Fruit fly (Drosophila melanogaster) S2 (cell line): ENCODE measurements around the gene frma.

ENCODE experiments used
- CG8478 ChIP-seq: fragments of >200 bp; optimal IDR thresholded peaks from 2 replicates; lab custom pipeline; 2018
- CTCF ChIP-seq, 2 experiments: fragments of >200 bp; optimal IDR thresholded peaks; 2 replicates each; lab custom pipeline; 2018

The frma gene

DNA sequence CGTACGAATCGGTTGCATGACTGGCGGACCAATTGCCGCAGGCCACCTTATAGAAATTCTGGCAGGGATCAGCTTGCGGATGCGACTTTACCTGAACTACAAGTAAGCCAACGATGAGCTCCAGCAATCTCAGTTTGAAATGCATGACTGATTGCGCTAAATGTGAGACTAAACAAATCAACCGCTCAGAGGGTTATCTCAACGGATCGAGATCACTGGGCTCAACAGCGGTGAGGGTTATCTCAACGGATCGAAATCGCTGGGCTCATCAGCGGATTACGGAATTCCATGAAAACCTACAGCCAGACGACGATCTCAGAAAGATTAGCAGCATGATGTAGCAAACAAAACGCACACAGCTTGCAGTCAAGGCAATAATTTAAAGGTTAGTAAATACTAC, at the start of gene frma:
Gene frma (minus strand): TSS at position 152 of the 400 bp plus-strand sequence.
- TF ChIP-seq CG8478 (lab: Kevin White, UChicago) (no peak), CTCF (optimal IDR thresholded peaks at IDR 0.05; lab: Kevin White, UChicago) (no peak)

DNA sequence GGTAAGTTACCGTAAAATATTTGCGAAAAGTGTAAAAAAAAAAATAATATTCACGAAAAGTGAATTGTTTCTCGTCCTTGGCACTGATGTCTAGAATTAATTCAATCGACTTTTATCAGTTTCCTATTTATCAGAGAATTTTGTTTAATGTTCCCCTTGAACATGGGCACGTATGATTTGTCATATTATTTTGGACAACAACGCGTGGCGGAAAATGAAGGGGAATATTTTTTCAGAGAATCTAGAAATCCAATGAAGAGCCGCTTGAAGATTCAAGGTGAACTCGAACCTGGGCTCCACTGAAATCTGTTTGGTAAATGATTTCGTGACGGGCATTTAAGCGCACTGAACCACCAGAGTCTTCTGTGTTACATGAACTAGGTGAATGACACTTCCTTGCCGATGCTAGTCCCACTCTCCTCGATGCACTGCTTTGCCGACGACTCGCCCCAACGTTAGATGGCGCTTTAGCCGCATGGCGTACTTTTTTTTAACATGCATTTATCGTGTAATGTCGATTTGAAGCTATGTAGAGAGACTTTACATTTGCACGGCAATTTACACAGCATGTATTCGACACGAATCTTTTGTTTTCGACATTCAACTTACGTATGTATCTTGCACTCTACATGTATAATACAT, 28.5 kb upstream of the frma start:
- TF ChIP-seq CG8478 (lab: Kevin White, UChicago) (no peak), CTCF (optimal IDR thresholded peaks at IDR 0.05; lab: Kevin White, UChicago) (peak; percentile 98 to 100)

DNA sequence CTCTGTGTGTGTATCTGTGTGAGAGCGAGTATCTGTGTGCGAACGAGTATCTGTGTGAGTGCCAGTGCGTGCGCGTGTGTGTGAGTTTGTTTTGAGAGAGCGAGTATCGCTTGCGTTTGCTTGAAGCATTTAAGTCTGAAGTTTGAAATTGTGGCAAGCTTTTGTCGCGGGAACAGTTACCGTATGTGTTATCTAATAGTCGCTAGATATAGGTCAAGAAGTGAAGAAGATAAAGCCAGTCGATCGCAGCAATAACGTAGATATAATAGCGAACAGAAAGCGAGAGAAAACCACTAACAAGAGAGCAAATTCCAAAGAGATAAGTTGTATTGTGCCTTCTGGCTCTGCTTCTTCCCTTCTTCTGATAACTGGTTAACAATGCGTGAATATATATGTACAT, 22.3 kb upstream of the frma start:
- no peak for TF ChIP-seq CTCF (optimal IDR thresholded peaks at IDR 0.05; lab: Kevin White, UChicago)
- no peak for TF ChIP-seq CG8478 (lab: Kevin White, UChicago)

DNA sequence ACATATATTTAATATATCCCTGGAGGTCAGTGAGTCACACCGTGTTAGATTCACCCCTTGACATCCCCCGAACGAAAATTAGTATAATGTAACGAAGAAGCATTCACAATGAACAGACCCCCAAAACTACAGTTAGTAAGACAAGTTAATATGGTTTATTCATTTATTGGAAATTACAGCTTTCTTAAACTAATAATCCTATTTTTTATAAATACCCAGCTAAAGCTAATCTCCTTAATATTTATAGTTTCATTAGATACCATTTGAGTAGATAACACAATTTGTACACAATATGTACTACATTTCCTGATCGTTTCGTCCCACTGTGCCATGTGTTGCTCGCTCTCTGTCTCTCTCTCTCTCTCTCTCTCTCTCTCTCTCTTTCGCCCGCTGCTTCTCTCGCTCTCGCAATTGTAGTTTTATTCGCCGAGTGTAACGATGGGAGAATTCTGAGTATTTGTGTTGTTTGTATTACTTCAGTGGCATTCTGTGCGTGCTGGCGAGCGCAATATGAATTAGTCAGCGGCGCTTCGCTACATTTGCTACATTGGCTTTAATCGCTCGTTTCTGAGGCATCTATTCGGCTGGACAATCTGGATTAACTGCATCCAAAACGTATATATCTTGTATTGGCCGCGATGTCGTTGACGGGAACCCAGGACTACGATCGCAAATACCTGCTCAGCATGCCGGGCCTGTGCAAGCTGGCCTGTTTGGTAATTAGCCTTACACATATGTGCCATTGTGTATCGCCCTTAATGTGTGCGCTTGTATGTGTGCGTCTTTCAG, 21.1 kb upstream of the frma start:
- TF ChIP-seq CTCF (optimal IDR thresholded peaks at IDR 0.05; lab: Kevin White, UChicago) (no peak), CG8478 (lab: Kevin White, UChicago) (no peak)

DNA sequence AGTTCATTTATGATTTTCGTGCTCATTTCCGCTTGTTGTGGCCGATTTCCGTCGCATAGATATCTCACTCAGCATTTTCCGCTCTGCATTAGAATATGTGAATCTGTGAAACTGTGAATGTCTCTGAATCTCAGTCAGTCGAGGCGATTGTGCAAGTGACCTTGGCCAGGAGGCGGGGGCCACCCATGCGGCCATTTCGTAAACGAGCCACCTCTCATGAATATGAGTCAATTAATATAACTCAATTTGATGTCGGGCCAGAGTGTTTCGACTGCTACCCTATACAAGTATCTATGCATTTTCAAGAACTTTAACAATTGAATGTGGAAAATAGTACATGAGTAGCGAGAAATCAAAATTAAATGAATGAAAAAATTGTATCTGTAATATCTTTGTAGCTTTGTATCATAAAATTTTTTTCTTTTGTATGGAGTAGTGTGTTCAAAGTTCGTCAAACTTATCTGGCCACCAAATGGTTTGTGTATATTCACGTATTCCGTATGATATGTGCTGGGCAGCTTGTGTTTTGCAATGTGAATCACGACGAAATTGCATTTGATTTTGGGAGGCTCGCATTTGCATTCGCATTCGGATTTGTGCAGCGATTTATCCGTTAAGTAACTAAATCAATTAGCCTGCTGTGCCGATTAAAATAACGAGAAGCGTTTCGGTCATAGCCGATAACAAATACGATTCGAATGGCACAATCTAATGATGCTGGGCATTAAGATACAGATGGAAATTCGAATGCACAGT, 20.2 kb upstream of the frma start, which contains the start of gene CG12730:
Gene CG12730 (plus strand): TSS at position 706 of the 756 bp plus-strand sequence.
- TF ChIP-seq CG8478 (lab: Kevin White, UChicago) (no peak), CTCF (optimal IDR thresholded peaks at IDR 0.05; lab: Kevin White, UChicago) (no peak)

DNA sequence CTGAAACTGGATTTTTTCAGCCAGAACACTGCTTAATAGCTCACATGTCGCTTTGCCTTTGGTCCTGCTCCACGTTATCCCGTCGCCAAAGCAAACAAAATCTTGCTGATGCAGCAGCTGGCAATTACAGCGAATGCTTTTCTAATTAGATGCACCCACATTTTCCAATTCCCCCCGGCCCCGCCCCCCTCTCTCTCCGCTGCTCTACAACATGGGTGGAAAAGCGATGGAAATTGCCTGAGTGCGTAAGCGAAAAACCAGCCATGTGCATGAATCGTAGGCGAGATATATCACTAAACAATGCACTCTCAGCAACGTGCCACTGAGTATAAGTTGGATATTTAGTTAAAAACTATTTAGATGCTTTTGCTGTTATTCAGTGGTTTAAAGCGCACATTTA, 19.3 kb upstream of the frma start:
- TF ChIP-seq CG8478 (lab: Kevin White, UChicago) (no peak), CTCF (optimal IDR thresholded peaks at IDR 0.05; lab: Kevin White, UChicago) (no peak)

DNA sequence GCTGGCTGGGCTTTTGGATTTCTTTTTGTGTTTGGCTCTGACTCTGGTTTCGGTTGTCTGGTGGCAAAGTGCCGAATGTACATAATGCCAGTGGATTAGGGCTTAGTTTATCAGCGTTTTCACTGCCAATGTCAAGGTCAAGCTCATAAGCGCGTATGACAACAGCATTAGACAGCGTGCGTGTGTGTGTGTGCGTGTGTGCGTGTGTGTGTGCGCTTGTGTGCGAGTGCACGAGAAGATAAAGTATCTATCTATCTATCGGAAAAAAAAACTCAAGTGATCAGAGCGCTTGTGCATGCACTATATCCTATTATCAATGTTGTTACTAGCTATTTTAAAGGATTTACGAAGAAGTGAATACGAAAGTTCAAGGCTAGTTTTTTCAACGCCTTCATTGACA, 15.3 kb upstream of the frma start:
- TF ChIP-seq CTCF (optimal IDR thresholded peaks at IDR 0.05; lab: Kevin White, UChicago) (no peak), CG8478 (lab: Kevin White, UChicago) (no peak)

DNA sequence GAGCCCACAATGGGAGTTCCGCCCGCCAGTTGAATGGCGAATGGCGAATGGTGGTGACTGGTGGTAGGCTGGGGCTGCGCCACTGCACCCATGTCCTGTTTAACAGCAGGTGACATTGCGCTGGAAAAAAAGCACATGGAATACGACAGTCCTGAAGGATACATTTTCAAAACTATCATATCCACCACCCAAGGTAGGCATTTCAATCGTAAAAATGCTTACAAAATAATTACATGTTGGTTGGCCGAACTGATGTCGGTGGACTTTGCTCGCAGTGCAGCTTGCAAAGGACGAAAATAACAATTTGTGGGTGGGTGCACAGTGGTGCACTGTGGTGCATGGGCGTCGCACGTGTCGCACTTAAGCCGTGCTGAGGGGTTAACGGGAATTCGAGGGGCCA, 8.1 kb upstream of the frma start:
- no peak for TF ChIP-seq CTCF (optimal IDR thresholded peaks at IDR 0.05; lab: Kevin White, UChicago)

DNA sequence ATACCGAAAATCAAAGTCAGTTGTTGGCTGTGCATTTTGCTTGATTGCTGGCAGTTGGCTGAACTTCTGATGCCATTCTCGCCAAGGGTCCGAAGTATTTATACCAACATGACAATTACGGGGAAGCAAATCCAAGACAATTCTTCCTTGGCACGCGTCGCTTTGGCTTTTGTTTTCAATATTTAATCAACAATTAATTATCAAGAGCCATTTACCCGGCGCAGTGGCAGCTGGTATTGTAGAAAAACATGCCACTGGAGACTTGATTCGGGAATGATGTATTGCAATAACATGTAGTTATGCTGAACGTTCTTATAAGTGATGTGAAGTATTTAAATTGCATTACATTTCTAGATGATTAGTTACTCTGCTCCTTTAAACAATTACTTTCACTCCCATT, 5.3 kb upstream of the frma start, which contains the start of the genes CG32762 and CG4151:
Gene CG32762 (minus strand): TSS at position 101 of the 400 bp plus-strand sequence.
Gene CG4151 (plus strand): TSS at position 348 of the 400 bp plus-strand sequence.
- TF ChIP-seq CG8478 (lab: Kevin White, UChicago) (no peak), CTCF (optimal IDR thresholded peaks at IDR 0.05; lab: Kevin White, UChicago) (no peak)

DNA sequence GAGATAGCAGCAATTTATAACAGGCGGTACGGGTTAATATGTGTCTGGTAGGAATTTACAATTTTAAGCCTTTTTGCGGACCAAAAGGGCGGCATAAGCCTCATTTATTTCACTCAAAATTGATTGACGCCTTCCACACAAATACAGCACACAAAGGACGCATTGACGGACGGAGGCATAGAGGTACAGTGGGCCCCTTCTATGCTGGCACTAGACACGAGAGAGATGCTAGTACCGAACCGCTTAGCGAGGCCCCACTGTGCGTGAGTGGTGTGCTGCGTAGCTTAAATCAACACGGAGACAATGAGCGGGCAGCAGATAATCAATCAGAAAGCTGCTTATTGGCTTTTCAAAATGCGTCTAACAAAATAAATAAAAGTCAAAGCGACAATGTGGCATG, 875 bp upstream of the frma start:
- TF ChIP-seq CG8478 (lab: Kevin White, UChicago) (no peak), CTCF (optimal IDR thresholded peaks at IDR 0.05; lab: Kevin White, UChicago) (no peak)

DNA sequence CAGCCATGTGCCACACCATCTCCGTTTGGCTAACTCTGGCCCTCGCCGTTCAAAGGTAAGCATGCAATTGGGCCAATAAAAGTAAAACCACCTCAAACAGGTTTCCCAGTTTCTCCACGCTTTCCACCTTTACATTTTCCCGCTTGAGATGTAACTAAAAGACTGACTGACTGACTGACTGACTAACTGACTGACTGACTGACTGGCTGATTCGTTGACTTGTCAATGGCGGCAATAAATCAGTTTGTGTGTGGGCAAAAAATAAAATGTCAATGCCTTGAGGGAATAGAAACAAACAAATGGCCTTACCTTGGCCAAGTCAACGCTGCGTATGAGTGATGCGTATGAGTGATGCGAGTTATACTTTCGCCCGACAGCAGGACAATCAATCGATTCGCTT, 8.5 kb downstream of the frma start:
- TF ChIP-seq CTCF (optimal IDR thresholded peaks at IDR 0.05; lab: Kevin White, UChicago) = no peak
- TF ChIP-seq CG8478 (lab: Kevin White, UChicago) = no peak

DNA sequence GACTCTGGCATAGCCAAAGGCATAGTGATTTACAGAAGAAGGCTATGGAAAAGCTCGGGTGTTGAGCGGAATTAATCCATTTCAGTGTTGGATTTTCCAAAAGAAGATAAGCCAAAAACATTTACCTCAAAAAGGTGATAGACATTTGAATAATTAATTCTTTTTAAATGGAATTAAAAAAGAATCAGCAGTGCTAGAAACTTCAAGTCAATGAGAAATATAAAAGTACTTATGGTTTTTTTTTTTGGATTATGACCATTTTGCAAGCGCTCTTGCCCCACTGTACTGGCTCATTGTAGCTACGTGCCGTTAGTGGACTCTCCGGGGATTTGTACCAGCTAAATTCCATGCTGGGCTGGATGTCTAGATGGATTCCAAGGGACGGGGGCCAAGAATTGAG, 9.9 kb downstream of the frma start:
- TF ChIP-seq CTCF (optimal IDR thresholded peaks at IDR 0.05; lab: Kevin White, UChicago) = no peak
- no peak for TF ChIP-seq CG8478 (lab: Kevin White, UChicago)

DNA sequence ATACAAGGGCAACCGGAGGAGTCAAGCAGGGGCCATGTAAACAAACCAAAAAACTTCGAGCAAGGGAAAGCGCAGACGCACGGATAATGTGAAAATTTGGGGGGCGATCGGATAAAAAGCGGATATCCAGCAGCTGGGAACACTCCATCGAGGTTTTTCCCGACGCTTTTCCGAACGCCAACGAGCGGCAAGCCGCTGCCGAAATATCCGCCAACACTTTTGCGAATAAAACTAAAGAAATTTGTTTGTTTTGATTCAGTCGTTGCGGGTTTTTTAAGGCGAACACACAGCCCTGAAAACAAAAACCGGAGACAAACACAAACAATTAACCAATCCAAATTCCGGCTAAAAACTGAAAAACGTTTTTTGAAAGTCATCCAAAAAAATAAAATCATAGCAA, 49.4 kb downstream of the frma start, which contains the start of gene SPR:
Gene SPR (plus strand): TSS at position 253 of the 400 bp plus-strand sequence.
- TF ChIP-seq CTCF (optimal IDR thresholded peaks at IDR 0.05; lab: Kevin White, UChicago) = no peak
- TF ChIP-seq CG8478 (lab: Kevin White, UChicago) = no peak
